Fruit fly (Drosophila melanogaster): ENCODE data around the gene CG15539.

dm6 chr3R:30536432-30536831 lies 30.6 kb downstream of the CG15539 start:
- no peak for TF ChIP-seq psq (optimal IDR thresholded peaks at IDR 0.05)
- no peak for TF ChIP-seq ttk (optimal IDR thresholded peaks at IDR 0.05)
- TF ChIP-seq h (optimal IDR thresholded peaks at IDR 0.05): no peak
